Worm (Caenorhabditis elegans): ENCODE results near the gene F20D6.8.

Gene F20D6.8

DNA sequence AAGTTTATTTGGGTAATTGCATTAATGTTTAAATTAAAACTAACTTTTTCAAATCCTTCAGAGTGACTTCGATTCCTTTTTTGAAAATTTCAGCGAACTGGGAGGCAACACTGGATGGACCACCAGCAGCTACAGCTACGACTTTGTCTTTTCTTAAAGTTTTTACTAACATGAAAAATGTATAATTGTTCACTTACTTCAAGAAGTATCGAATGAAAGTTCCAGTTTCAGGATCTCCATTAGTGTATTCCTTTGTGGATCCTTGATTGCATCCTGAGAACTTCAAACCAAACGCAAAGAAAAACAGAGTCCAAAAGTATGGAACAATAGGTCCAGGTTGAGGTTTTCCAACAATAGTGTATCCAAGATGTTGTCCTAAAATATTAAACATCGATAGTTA, 28.9 kb upstream of the F20D6.8 start:
- TF ChIP-seq unc-39 (tag; optimal IDR thresholded peaks at IDR 0.05) (no peak), ctbp-1 (GFP tag; IDR thresholded peaks at IDR 0.05) (no peak), tag-97 (GFP tag; IDR thresholded peaks at IDR 0.05) (no peak), aha-1 (tag) (peak; percentile 27), unc-62 (GFP tag; optimal IDR thresholded peaks at IDR 0.05 in 1 of 2) (peak in 1 of 2 experiments; percentile 92), unc-62 (tag; optimal IDR thresholded peaks at IDR 0.05) (no peak)

DNA sequence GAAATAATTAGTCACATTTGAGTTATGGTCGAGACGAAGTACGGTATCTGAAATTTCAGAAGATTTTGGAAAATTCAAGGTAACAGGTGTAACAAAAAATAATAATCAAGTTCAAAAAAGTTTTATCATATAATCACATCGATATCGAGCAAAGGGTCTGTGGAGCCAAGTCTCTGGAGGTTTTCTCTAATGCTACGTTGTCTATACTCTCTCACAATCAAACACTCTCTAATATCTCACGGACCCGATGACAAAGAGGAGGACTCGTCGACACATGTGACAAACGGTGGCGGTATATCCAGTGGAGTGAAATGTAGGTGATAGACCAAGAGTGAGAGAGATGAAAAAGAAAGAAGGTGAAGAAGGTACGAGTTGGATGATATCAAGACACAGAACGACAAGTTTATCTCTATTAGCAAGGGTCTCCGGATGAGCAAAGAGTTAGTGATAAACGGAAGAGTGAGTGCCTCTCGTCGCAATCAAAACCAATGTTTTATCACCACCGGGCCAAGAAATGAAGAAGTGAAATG, 27.9 kb upstream of the F20D6.8 start, which contains the start of gene F20D6.10:
F20D6.10 (minus strand) TSS at position 51 of the 530 bp plus-strand sequence.
- no peak for TF ChIP-seq attf-4 (tag; optimal IDR thresholded peaks at IDR 0.05)
- no peak for TF ChIP-seq ceh-62 (tag; optimal IDR thresholded peaks at IDR 0.05)
- peak in 1 of 2 experiments; percentile 55 for TF ChIP-seq daf-16 (GFP tag; optimal IDR thresholded peaks at IDR 0.05)
- no peak for TF ChIP-seq daf-16 (tag; optimal IDR thresholded peaks at IDR 0.05)
- TF ChIP-seq nhr-11 (tag; optimal IDR thresholded peaks at IDR 0.05), result peak; percentile 34
- peak in 1 of 2 experiments; percentile 33 for TF ChIP-seq unc-62 (GFP tag; optimal IDR thresholded peaks at IDR 0.05 in 1 of 2)
- TF ChIP-seq unc-62 (tag; optimal IDR thresholded peaks at IDR 0.05), result no peak
- TF ChIP-seq aha-1 (tag), result peak; percentile 58
- peak; percentile 41 for TF ChIP-seq hlh-30 (tag; optimal IDR thresholded peaks at IDR 0.05; ENCODE audit: insufficient read depth)

DNA sequence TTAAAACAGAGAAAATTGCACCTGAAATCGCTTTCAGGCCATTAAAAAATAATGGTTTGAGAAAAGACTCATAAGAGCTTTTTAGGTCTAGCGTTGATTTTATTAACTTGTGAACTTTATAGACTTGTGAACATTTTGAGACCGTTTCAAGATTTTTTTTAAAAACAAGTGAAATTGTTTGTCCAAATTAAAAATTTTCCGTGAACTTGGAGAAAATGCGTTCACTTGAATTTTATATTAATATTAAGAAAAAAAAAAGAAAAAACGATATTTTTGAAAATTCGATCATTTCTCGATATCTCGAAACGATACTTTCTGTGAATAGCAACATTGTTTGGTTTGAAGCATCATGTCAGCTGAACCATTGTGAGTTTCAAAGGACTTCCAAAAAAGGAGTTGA, 22.4 kb upstream of the F20D6.8 start, which contains the start of gene F20D6.1:
F20D6.1 (plus strand) TSS at position 301 of the 400 bp plus-strand sequence.
- TF ChIP-seq nhr-77 (tag; optimal IDR thresholded peaks at IDR 0.05) (no peak), hmg-1.1 (GFP tag; IDR thresholded peaks at IDR 0.05) (no peak), nhr-6 (tag; optimal IDR thresholded peaks at IDR 0.05) (no peak), daf-16 (GFP tag; optimal IDR thresholded peaks at IDR 0.05) (no peak), daf-16 (tag; optimal IDR thresholded peaks at IDR 0.05) (no peak), cey-2 (tag; optimal IDR thresholded peaks at IDR 0.05; ENCODE audit: borderline replicate concordance, insufficient read depth) (no peak), ctbp-1 (GFP tag; IDR thresholded peaks at IDR 0.05) (no peak), nhr-41 (GFP tag; IDR thresholded peaks at IDR 0.05) (no peak), madf-5 (GFP tag; IDR thresholded peaks at IDR 0.05) (no peak), aly-2 (tag; optimal IDR thresholded peaks at IDR 0.05) (no peak), hlh-11 (tag; optimal IDR thresholded peaks at IDR 0.05) (no peak), dmd-8 (GFP tag; IDR thresholded peaks at IDR 0.05) (no peak), Y105C5A.15 (GFP tag; IDR thresholded peaks at IDR 0.05) (no peak), F10B5.3 (tag; optimal IDR thresholded peaks at IDR 0.05) (no peak), aha-1 (tag) (no peak), egl-43 (GFP tag; IDR thresholded peaks at IDR 0.05) (no peak)

DNA sequence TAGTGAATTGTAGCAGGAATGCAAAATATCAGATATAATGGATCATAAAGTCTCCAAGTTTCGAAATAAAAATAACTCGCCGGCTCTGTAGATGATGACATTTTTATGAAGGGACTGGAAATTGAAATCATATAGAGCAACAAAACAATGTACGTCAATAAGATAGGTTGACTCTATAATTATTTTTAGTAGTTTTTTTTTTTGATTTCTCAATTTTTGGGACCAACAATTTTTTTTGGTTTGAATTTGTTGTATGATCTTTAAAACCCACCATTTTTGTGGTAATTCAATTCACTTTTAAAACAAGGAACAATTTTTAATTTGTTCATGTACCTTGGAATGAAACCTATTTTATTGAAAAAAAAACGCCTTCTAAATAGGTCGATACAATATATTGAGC, 21.9 kb upstream of the F20D6.8 start, which contains the start of gene F20D6.12:
F20D6.12 (minus strand) TSS at position 101 of the 400 bp plus-strand sequence.
- TF ChIP-seq Y75B8A.6 (GFP tag; IDR thresholded peaks at IDR 0.05) (no peak), zag-1 (tag; optimal IDR thresholded peaks at IDR 0.05) (no peak), nhr-111 (GFP tag; optimal IDR thresholded peaks at IDR 0.05) (no peak), nhr-25 (tag; optimal IDR thresholded peaks at IDR 0.05; ENCODE audit: borderline replicate concordance, insufficient read depth) (no peak), mdl-1 (tag; optimal IDR thresholded peaks at IDR 0.05) (no peak), arid-1 (GFP tag; conservative IDR thresholded peaks at IDR 0.05) (no peak), rbr-2 (tag; optimal IDR thresholded peaks at IDR 0.05) (no peak), F26F4.8 (GFP tag; conservative IDR thresholded peaks at IDR 0.05) (no peak), unc-130 (GFP tag; optimal IDR thresholded peaks at IDR 0.05) (no peak), lin-15B (tag; optimal IDR thresholded peaks at IDR 0.05) (no peak)

DNA sequence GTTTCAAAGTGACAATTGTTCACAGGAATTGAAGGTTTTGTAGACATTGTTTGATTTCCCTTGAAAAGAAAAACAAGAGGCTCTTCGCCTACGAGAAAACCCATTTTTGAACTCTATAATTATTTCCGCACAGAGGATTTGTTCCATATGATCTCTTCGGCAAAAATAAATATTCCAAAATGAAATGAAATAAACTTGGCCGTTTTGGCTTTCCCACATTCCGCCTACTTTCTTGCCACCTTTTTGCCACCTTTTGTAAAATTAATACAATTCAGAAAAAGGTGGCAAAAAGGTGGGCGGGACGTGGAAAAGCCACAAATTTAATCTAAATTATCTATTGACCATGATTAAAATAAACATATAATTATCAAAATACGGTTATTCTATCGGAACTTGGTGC, 20.4 kb upstream of the F20D6.8 start, which contains the start of gene F20D6.15:
F20D6.15 (minus strand) TSS at position 47 of the 400 bp plus-strand sequence.
- TF ChIP-seq nhr-48 (tag; optimal IDR thresholded peaks at IDR 0.05) (no peak), nhr-237 (tag; optimal IDR thresholded peaks at IDR 0.05) (no peak), aha-1 (tag) (peak; percentile 94), zag-1 (tag; optimal IDR thresholded peaks at IDR 0.05) (no peak), ZK337.2 (GFP tag; IDR thresholded peaks at IDR 0.05) (no peak), ceh-20 (GFP tag; IDR thresholded peaks at IDR 0.05) (no peak), ces-1 (GFP tag; optimal IDR thresholded peaks at IDR 0.05) (no peak), hlh-11 (tag; optimal IDR thresholded peaks at IDR 0.05) (no peak)

Measured in whole organism, L4 larva.